Fruit fly (Drosophila melanogaster) whole organism, embryonic: ENCODE data around the gene Srp14.

Experiments used
- ATbp ChIP-seq: fragments of 200-800 bp; sonication (Bioruptor generic); optimal IDR thresholded peaks from 2 replicates; lab custom pipeline; 2017; ENCODE audit warnings: missing biosample characterization, mild to moderate bottlenecking, missing genetic modification characterization, missing genetic modification reagents
- Aef1 ChIP-seq: fragments of 200-800 bp; sonication (Bioruptor generic); IDR thresholded peaks from 3 replicates; pipeline ENCODE4 v1.3.6; 2022; ENCODE audit warnings: missing biosample characterization, missing genetic modification characterization
- Atf6 ChIP-seq: fragments of 200-800 bp; sonication (Bioruptor generic); IDR thresholded peaks from 2 replicates; pipeline ENCODE4 v1.3.6; 2022; ENCODE audit warnings: missing biosample characterization, missing genetic modification characterization
- Bteb2 ChIP-seq: fragments of 200-800 bp; sonication (Bioruptor generic); optimal IDR thresholded peaks from 2 replicates; lab custom pipeline; 2016; ENCODE audit warnings: missing biosample characterization, missing genetic modification characterization
- CG11093 ChIP-seq: fragments of 200-800 bp; sonication (Bioruptor generic); IDR thresholded peaks from 3 replicates; pipeline ENCODE4 v1.3.6; 2022; ENCODE audit warnings: missing biosample characterization, missing genetic modification characterization
- CG11247 ChIP-seq: fragments of 200-800 bp; sonication (Bioruptor generic); IDR thresholded peaks from 2 replicates; pipeline ENCODE4 v1.3.6; 2022; ENCODE audit warnings: missing biosample characterization, missing genetic modification characterization
- CG11560 ChIP-seq: fragments of 200-800 bp; sonication (Bioruptor generic); IDR thresholded peaks from 3 replicates; pipeline ENCODE4 v1.3.6; 2022; ENCODE audit warnings: missing biosample characterization, missing genetic modification characterization
- CG12236 ChIP-seq: fragments of 200-800 bp; sonication (Bioruptor generic); optimal IDR thresholded peaks from 2 replicates; lab custom pipeline; 2016; ENCODE audit warnings: missing biosample characterization, missing genetic modification characterization
- CG15514 ChIP-seq: fragments of 200-800 bp; sonication (Bioruptor generic); optimal IDR thresholded peaks from 3 replicates; lab custom pipeline; 2017; ENCODE audit warnings: missing biosample characterization, missing genetic modification characterization, mild to moderate bottlenecking, moderate library complexity, missing genetic modification reagents
- CG17829 ChIP-seq: fragments of 200-800 bp; optimal IDR thresholded peaks from 2 replicates; lab custom pipeline; 2019; ENCODE audit warnings: missing biosample characterization, mild to moderate bottlenecking, missing genetic modification characterization, moderate library complexity
- CG18599 ChIP-seq: fragments of 200-800 bp; sonication (Bioruptor generic); optimal IDR thresholded peaks from 3 replicates; lab custom pipeline; 2017; ENCODE audit warnings: missing biosample characterization, missing genetic modification characterization, mild to moderate bottlenecking, moderate library complexity, missing genetic modification reagents
- CG2199 ChIP-seq: fragments of 200-800 bp; sonication (Bioruptor generic); IDR thresholded peaks from 3 replicates; pipeline ENCODE4 v1.3.6; 2022; ENCODE audit warnings: missing biosample characterization, missing genetic modification characterization
- CG2202 ChIP-seq: fragments of 200-800 bp; sonication (Bioruptor generic); optimal IDR thresholded peaks from 2 replicates; lab custom pipeline; 2018; ENCODE audit warnings: missing biosample characterization, mild to moderate bottlenecking, missing genetic modification characterization
- CG2712 ChIP-seq: fragments of 200-800 bp; optimal IDR thresholded peaks from 3 replicates; lab custom pipeline; 2019; ENCODE audit warnings: missing biosample characterization, mild to moderate bottlenecking, missing genetic modification characterization, moderate library complexity
- CG2875 ChIP-seq: fragments of 200-800 bp; sonication (Bioruptor generic); optimal IDR thresholded peaks from 2 replicates; lab custom pipeline; 2017; ENCODE audit warnings: missing biosample characterization, mild to moderate bottlenecking, missing genetic modification characterization, missing genetic modification reagents
- CG31365 ChIP-seq: fragments of 200-800 bp; sonication (Bioruptor generic); optimal IDR thresholded peaks from 2 replicates; lab custom pipeline; 2018; ENCODE audit warnings: missing biosample characterization, mild to moderate bottlenecking, missing genetic modification characterization
- CG32772 ChIP-seq: fragments of 200-800 bp; sonication (Bioruptor generic); IDR thresholded peaks from 2 replicates; pipeline ENCODE4 v1.3.6; 2022; ENCODE audit warnings: missing biosample characterization, missing genetic modification characterization
- CG4328 ChIP-seq: fragments of 200-800 bp; sonication (Bioruptor generic); optimal IDR thresholded peaks from 3 replicates; lab custom pipeline; 2017; ENCODE audit warnings: missing biosample characterization, missing genetic modification reagents, missing genetic modification characterization
- CG4730 ChIP-seq: fragments of 200-800 bp; sonication (Bioruptor generic); IDR thresholded peaks from 2 replicates; pipeline ENCODE4 v1.3.6; 2022; ENCODE audit warnings: missing biosample characterization, missing genetic modification characterization
- CG4854 ChIP-seq: fragments of 200-800 bp; sonication (Bioruptor generic); optimal IDR thresholded peaks from 2 replicates; lab custom pipeline; 2016; ENCODE audit warnings: missing biosample characterization, missing genetic modification characterization, inconsistent platforms
- CG6765 ChIP-seq: fragments of 200-800 bp; sonication (Bioruptor generic); optimal IDR thresholded peaks from 3 replicates; lab custom pipeline; 2017; ENCODE audit warnings: missing biosample characterization, mild to moderate bottlenecking, missing genetic modification characterization
- CG7372 ChIP-seq: fragments of 200-800 bp; sonication (Bioruptor generic); IDR thresholded peaks from 2 replicates; pipeline ENCODE4 v1.3.6; 2022; ENCODE audit warnings: missing biosample characterization, missing genetic modification characterization
- Dek ChIP-seq: fragments of 200-800 bp; sonication (Bioruptor generic); optimal IDR thresholded peaks from 3 replicates; lab custom pipeline; 2019; ENCODE audit warnings: missing biosample characterization, mild to moderate bottlenecking, missing genetic modification characterization, moderate library complexity
- Doc2 ChIP-seq: fragments of 200-800 bp; sonication (Bioruptor generic); IDR thresholded peaks from 2 replicates; pipeline ENCODE4 v1.3.6; 2022; ENCODE audit warnings: missing biosample characterization, missing genetic modification characterization
- Dp ChIP-seq: fragments of 200-800 bp; sonication (Bioruptor generic); optimal IDR thresholded peaks from 2 replicates; lab custom pipeline; 2018; ENCODE audit warnings: missing biosample characterization, mild to moderate bottlenecking, missing genetic modification characterization, moderate library complexity
- Ets97D ChIP-seq: fragments of 200-800 bp; sonication (Bioruptor generic); optimal IDR thresholded peaks from 3 replicates; lab custom pipeline; 2016; ENCODE audit warnings: missing biosample characterization, missing genetic modification characterization
- Fer1 ChIP-seq: fragments of 200-800 bp; sonication (Bioruptor generic); optimal IDR thresholded peaks from 2 replicates; lab custom pipeline; 2017; ENCODE audit warnings: missing biosample characterization, mild to moderate bottlenecking, missing genetic modification characterization
- Hand ChIP-seq: fragments of 200-800 bp; sonication (Bioruptor generic); optimal IDR thresholded peaks from 2 replicates; lab custom pipeline; 2017; ENCODE audit warnings: mild to moderate bottlenecking, missing biosample characterization, missing genetic modification reagents, missing genetic modification characterization
- MBD-R2 ChIP-seq: fragments of 200-800 bp; sonication (Bioruptor generic); IDR thresholded peaks from 2 replicates; pipeline ENCODE4 v1.3.6; 2022; ENCODE audit warnings: missing biosample characterization, missing genetic modification characterization
- Myb ChIP-seq: fragments of 200-800 bp; sonication (Bioruptor generic); optimal IDR thresholded peaks from 2 replicates; lab custom pipeline; 2016; ENCODE audit warnings: missing biosample characterization, missing genetic modification characterization
- Nf-YC ChIP-seq: fragments of 200-800 bp; optimal IDR thresholded peaks from 3 replicates; lab custom pipeline; 2019; ENCODE audit warnings: missing biosample characterization, mild to moderate bottlenecking, missing genetic modification characterization, moderate library complexity
- Rx ChIP-seq: fragments of 200-800 bp; sonication (Bioruptor generic); IDR thresholded peaks from 2 replicates; pipeline ENCODE4 v1.3.6; 2022; ENCODE audit warnings: missing biosample characterization, missing genetic modification characterization
- Sry-δ ChIP-seq: fragments of 200-800 bp; sonication (Bioruptor generic); optimal IDR thresholded peaks from 2 replicates; lab custom pipeline; 2016; ENCODE audit warnings: missing biosample characterization, missing genetic modification characterization
- Xrp1 ChIP-seq: fragments of 200-800 bp; sonication (Bioruptor generic); IDR thresholded peaks from 2 replicates; pipeline ENCODE4 v1.3.6; 2022; ENCODE audit warnings: missing biosample characterization, missing genetic modification characterization
- ara ChIP-seq: fragments of 200-800 bp; sonication (Bioruptor generic); IDR thresholded peaks from 2 replicates; pipeline ENCODE4 v1.3.6; 2022; ENCODE audit warnings: missing biosample characterization, missing genetic modification characterization
- dmrt99B ChIP-seq: fragments of 200-800 bp; sonication (Bioruptor generic); optimal IDR thresholded peaks from 2 replicates; lab custom pipeline; 2018; ENCODE audit warnings: missing biosample characterization, mild to moderate bottlenecking, missing genetic modification characterization, moderate library complexity
- en ChIP-seq: fragments of 200-800 bp; sonication (Bioruptor generic); optimal IDR thresholded peaks from 2 replicates; lab custom pipeline; 2016; ENCODE audit warnings: missing biosample characterization, missing genetic modification characterization
- gce ChIP-seq: fragments of 200-800 bp; sonication (Bioruptor generic); IDR thresholded peaks from 3 replicates; pipeline ENCODE4 v1.3.6; 2022; ENCODE audit warnings: missing biosample characterization, missing genetic modification characterization
- gro ChIP-seq: fragments of 200-800 bp; sonication (Bioruptor generic); optimal IDR thresholded peaks from 2 replicates; lab custom pipeline; 2016; ENCODE audit warnings: missing biosample characterization, missing genetic modification characterization
- kah ChIP-seq: fragments of 200-800 bp; sonication (Bioruptor generic); optimal IDR thresholded peaks from 2 replicates; lab custom pipeline; 2018; ENCODE audit warnings: missing biosample characterization, mild to moderate bottlenecking, missing genetic modification characterization
- lmd ChIP-seq: fragments of 200-800 bp; sonication (Bioruptor generic); IDR thresholded peaks from 2 replicates; pipeline ENCODE4 v1.3.6; 2022; ENCODE audit warnings: missing biosample characterization, missing genetic modification characterization
- maf-S ChIP-seq: fragments of 200-800 bp; sonication (Bioruptor generic); optimal IDR thresholded peaks from 2 replicates; lab custom pipeline; 2016; ENCODE audit warnings: missing biosample characterization, missing genetic modification characterization
- pho ChIP-seq: fragments of 200-800 bp; sonication (Bioruptor generic); optimal IDR thresholded peaks from 2 replicates; lab custom pipeline; 2016; ENCODE audit warnings: missing biosample characterization, missing genetic modification characterization
- pzg ChIP-seq: fragments of 200-800 bp; sonication (Bioruptor generic); optimal IDR thresholded peaks from 3 replicates; lab custom pipeline; 2018; ENCODE audit warnings: missing biosample characterization, mild to moderate bottlenecking, missing genetic modification characterization, moderate library complexity
- row ChIP-seq: fragments of 200-800 bp; sonication (Bioruptor generic); IDR thresholded peaks from 3 replicates; pipeline ENCODE4 v1.3.6; 2022; ENCODE audit warnings: missing biosample characterization, missing genetic modification characterization
- shn ChIP-seq: fragments of 200-800 bp; sonication (Bioruptor generic); optimal IDR thresholded peaks from 3 replicates; lab custom pipeline; 2016; ENCODE audit warnings: missing biosample characterization, missing genetic modification characterization
- stc ChIP-seq: fragments of 200-800 bp; sonication (Bioruptor generic); IDR thresholded peaks from 2 replicates; pipeline ENCODE4 v1.3.6; 2022; ENCODE audit warnings: missing biosample characterization, missing genetic modification characterization
- ttk ChIP-seq: fragments of 200-800 bp; sonication (Bioruptor generic); IDR thresholded peaks from 2 replicates; pipeline ENCODE4 v2.1.2; 2022; ENCODE audit warnings: missing biosample characterization, missing genetic modification characterization
- tup ChIP-seq: fragments of 200-800 bp; sonication (Bioruptor generic); optimal IDR thresholded peaks from 2 replicates; lab custom pipeline; 2016; ENCODE audit warnings: missing biosample characterization, mild to moderate bottlenecking, missing genetic modification characterization, moderate library complexity
- usp ChIP-seq: fragments of >200 bp; optimal IDR thresholded peaks from 2 replicates; lab custom pipeline; 2017; ENCODE audit warnings: missing biosample characterization, missing genetic modification characterization
- vvl ChIP-seq: fragments of 200-800 bp; sonication (Bioruptor generic); IDR thresholded peaks from 2 replicates; pipeline ENCODE4 v1.3.6; 2022; ENCODE audit warnings: missing biosample characterization, missing genetic modification characterization
- z ChIP-seq: fragments of 200-800 bp; sonication (Bioruptor generic); IDR thresholded peaks from 3 replicates; pipeline ENCODE4 v1.3.6; 2022; ENCODE audit warnings: missing biosample characterization, missing genetic modification characterization

The Srp14 gene

dm6 chr3R:20579816-20580215 lies at the start of gene Srp14, which contains the start of gene EloB (continued):
- TF ChIP-seq CG2202 (tag; lab: Kevin White, UChicago) (peak; percentile 67), maf-S (GFP tag; lab: Kevin White, UChicago) (peak; percentile 58), row (peak; percentile 91), CG15514 (GFP tag; lab: Kevin White, UChicago) (peak; percentile 81), CG2199 (no peak; the same call in 2 of the 3 replicates), Xrp1 (GFP tag; lab: Robert Waterston, UW) (peak; percentile 77; the same call in 1 of the 2 replicates), gce (GFP tag; lab: Robert Waterston, UW) (no peak), Sry-δ (GFP tag; lab: Kevin White, UChicago) (peak; percentile 99), lmd (GFP tag; lab: Robert Waterston, UW) (peak; percentile 78), CG4854 (peak; percentile 67), CG7372 (peak; percentile 49; the same call in 1 of the 2 replicates), MBD-R2 (GFP tag; lab: Robert Waterston, UW) (peak; percentile 90), CG11093 (0 out of 3 replicates have a peak, but pooled peaks have one; percentile 11), Atf6 (GFP tag; lab: Robert Waterston, UW) (peak; percentile 77; the same call in 1 of the 2 replicates), Myb (GFP tag; lab: Kevin White, UChicago) (peak; percentile 37), Fer1 (GFP tag; lab: Kevin White, UChicago) (peak; percentile 78), CG18599 (GFP tag; lab: Kevin White, UChicago) (no peak), CG17829 (peak; percentile 90), pzg (GFP tag; lab: Kevin White, UChicago) (peak; percentile 92), en (GFP tag; lab: Kevin White, UChicago) (peak; percentile 31), CG11247 (peak; percentile 72), ATbp (GFP tag; lab: Kevin White, UChicago) (peak; percentile 24), Aef1 (GFP tag; lab: Robert Waterston, UW) (peak; percentile 66), dmrt99B (tag; lab: Kevin White, UChicago) (no peak), z (GFP tag; lab: Robert Waterston, UW) (no peak), CG2712 (tag; lab: Kevin White, UChicago) (peak; percentile 86), vvl (GFP tag; lab: Robert Waterston, UW) (peak; percentile 96), Doc2 (GFP tag; lab: Robert Waterston, UW) (no peak), Nf-YC (peak; percentile 80), CG12236 (GFP tag; lab: Kevin White, UChicago) (peak; percentile 52), Rx (GFP tag; lab: Robert Waterston, UW) (no peak), CG4328 (peak; percentile 65), CG11560 (peak; percentile 51; the same call in 1 of the 3 replicates), CG31365 (tag; lab: Kevin White, UChicago) (peak; percentile 42), CG32772 (GFP tag; lab: Robert Waterston, UW) (peak; percentile 53), ttk (GFP tag; lab: Robert Waterston, UW) (peak; percentile 55; the same call in 1 of the 2 replicates), CG2875 (GFP tag; lab: Kevin White, UChicago) (peak; percentile 42), Dek (tag; lab: Kevin White, UChicago) (peak; percentile 74), ara (peak; percentile 72), Ets97D (peak; percentile 91), shn (GFP tag; lab: Kevin White, UChicago) (peak; percentile 70), usp (no peak), CG4730 (GFP tag; lab: Robert Waterston, UW) (peak; percentile 48; the same call in 1 of the 2 replicates), pho (GFP tag; lab: Kevin White, UChicago) (peak; percentile 84), tup (GFP tag; lab: Kevin White, UChicago) (peak; percentile 60), kah (GFP tag; lab: Kevin White, UChicago) (peak; percentile 18), stc (peak; percentile 60), Hand (GFP tag; lab: Kevin White, UChicago) (peak; percentile 16), Bteb2 (GFP tag; lab: Kevin White, UChicago) (peak; percentile 82), gro (GFP tag; lab: Kevin White, UChicago) (peak; percentile 87), CG6765 (peak; percentile 78), Dp (peak; percentile 44)
